Worm (Caenorhabditis elegans): Measurements from ENCODE around the gene cyp-44A1.

ce11 chrII:5518910-5519309 is 15.1 kb downstream of the cyp-44A1 start, which contains the start of gene ZK177.2:
- TF ChIP-seq nhr-42 (GFP tag; IDR thresholded peaks at IDR 0.05) (no peak), T26A8.4 (GFP tag; IDR thresholded peaks at IDR 0.05) (no peak), lin-39 (tag; optimal IDR thresholded peaks at IDR 0.05) (no peak), ceh-32 (tag; optimal IDR thresholded peaks at IDR 0.05; ENCODE audit: poor library complexity) (no peak), aly-2 (tag; optimal IDR thresholded peaks at IDR 0.05) (no peak), ceh-62 (tag; optimal IDR thresholded peaks at IDR 0.05) (no peak), unc-62 (GFP tag; optimal IDR thresholded peaks at IDR 0.05 in 1 of 2) (no peak), unc-62 (tag; optimal IDR thresholded peaks at IDR 0.05) (no peak)

All from whole organism, L4 larva.